Worm (Caenorhabditis elegans) whole organism, early embryonic: Measurements from ENCODE around the gene F13H8.5.

Source experiments
- B0310.2 ChIP-seq: sonication (generic microtip); optimal IDR thresholded peaks from 2 replicates; lab custom pipeline; 2016; ENCODE audit warnings: mild to moderate bottlenecking, missing genetic modification characterization, missing compliant biosample characterization
- F13C5.2 ChIP-seq: sonication (generic microtip); optimal IDR thresholded peaks from 2 replicates; lab custom pipeline; 2017; ENCODE audit warnings: mild to moderate bottlenecking, missing genetic modification characterization, inconsistent platforms, missing compliant biosample characterization
- aly-1 ChIP-seq: sonication (generic microtip); optimal IDR thresholded peaks from 2 replicates; lab custom pipeline; 2016; ENCODE audit warnings: missing genetic modification characterization, missing compliant biosample characterization
- ama-1 ChIP-seq: fragments of 150-350 bp; optimal IDR thresholded peaks from 2 replicates; lab custom pipeline; 2014
- ceh-13 ChIP-seq: fragments of 200-800 bp; sonication (Bioruptor generic); optimal IDR thresholded peaks from 2 replicates; lab custom pipeline; 2018; ENCODE audit warnings: mild to moderate bottlenecking, missing genetic modification characterization, missing compliant biosample characterization
- ceh-36 ChIP-seq: sonication (generic microtip); optimal IDR thresholded peaks from 2 replicates; lab custom pipeline; 2016; ENCODE audit warnings: missing genetic modification characterization, inconsistent platforms, missing compliant biosample characterization
- ets-7 ChIP-seq: sonication (generic microtip); optimal IDR thresholded peaks from 2 replicates; lab custom pipeline; 2016; ENCODE audit warnings: missing genotype, missing genetic modification characterization, missing compliant biosample characterization
- flt-1 ChIP-seq: fragments of 200-800 bp; sonication (Bioruptor generic); IDR thresholded peaks from 2 replicates; pipeline ENCODE4 v1.3.6; 2022; ENCODE audit warnings: missing genetic modification characterization, missing compliant biosample characterization
- hmbx-1 ChIP-seq: sonication (generic microtip); optimal IDR thresholded peaks from 2 replicates; lab custom pipeline; 2016; ENCODE audit warnings: mild to moderate bottlenecking, missing genetic modification characterization, missing compliant biosample characterization
- hmg-4 ChIP-seq: fragments of 200-800 bp; sonication (Bioruptor generic); optimal IDR thresholded peaks from 2 replicates; lab custom pipeline; 2018; ENCODE audit warnings: mild to moderate bottlenecking, missing genetic modification characterization, missing compliant biosample characterization
- hnd-1 ChIP-seq: sonication (generic microtip); optimal IDR thresholded peaks from 2 replicates; lab custom pipeline; 2016; ENCODE audit warnings: missing genetic modification characterization, missing compliant biosample characterization
- pes-1 ChIP-seq: fragments of 200-800 bp; sonication (Bioruptor generic); IDR thresholded peaks from 2 replicates; pipeline ENCODE4 v1.3.6; 2022; ENCODE audit warnings: missing genetic modification reagents, missing genetic modification characterization, missing compliant biosample characterization
- scrt-1 ChIP-seq: fragments of 200-800 bp; sonication (Bioruptor generic); IDR thresholded peaks from 2 replicates; pipeline ENCODE4 v1.3.6; 2022; ENCODE audit warnings: missing genetic modification characterization, missing compliant biosample characterization
- sea-1 ChIP-seq: fragments of 200-800 bp; sonication (Bioruptor generic); conservative IDR thresholded peaks from 2 replicates; pipeline ENCODE4 v1.3.6; 2022; ENCODE audit warnings: missing genetic modification characterization, missing compliant biosample characterization
- tbx-11 ChIP-seq: fragments of 200-800 bp; sonication (Bioruptor generic); IDR thresholded peaks from 2 replicates; pipeline ENCODE4 v1.3.6; 2022; ENCODE audit warnings: missing genetic modification characterization, missing compliant biosample characterization
- tbx-37 ChIP-seq: fragments of 200-800 bp; sonication (Bioruptor generic); conservative IDR thresholded peaks from 2 replicates; pipeline ENCODE4 v1.3.6; 2022; ENCODE audit warnings: missing genetic modification reagents, missing genetic modification characterization, missing compliant biosample characterization
- tra-4 ChIP-seq: sonication (generic microtip); optimal IDR thresholded peaks from 2 replicates; lab custom pipeline; 2017; ENCODE audit warnings: missing genetic modification characterization, missing compliant biosample characterization

Gene F13H8.5

ce11 chrII:6221470-6221869 is 34.5 kb downstream of the F13H8.5 start:
- TF ChIP-seq ama-1 (lab: Kevin White, UChicago) = no peak
- TF ChIP-seq tbx-11 (GFP tag; lab: Robert Waterston, UW) = no peak
- no peak for TF ChIP-seq scrt-1 (GFP tag; lab: Robert Waterston, UW)
- TF ChIP-seq ceh-13 = no peak
- TF ChIP-seq hmbx-1 (tag; lab: Kevin White, UChicago) = no peak
- no peak for TF ChIP-seq tbx-37 (GFP tag; lab: Robert Waterston, UW)
- TF ChIP-seq hnd-1 (tag; lab: Kevin White, UChicago) = no peak
- TF ChIP-seq aly-1 = no peak
- TF ChIP-seq hmg-4 (GFP tag; lab: Kevin White, UChicago) = no peak
- no peak for TF ChIP-seq B0310.2
- no peak for TF ChIP-seq sea-1 (GFP tag; lab: Robert Waterston, UW)
- TF ChIP-seq flt-1 (GFP tag; lab: Robert Waterston, UW) = no peak
- TF ChIP-seq ceh-36 (tag; lab: Kevin White, UChicago) = no peak
- no peak for TF ChIP-seq pes-1 (GFP tag; lab: Robert Waterston, UW)
- no peak for TF ChIP-seq F13C5.2 (tag; lab: Kevin White, UChicago)
- no peak for TF ChIP-seq tra-4 (tag; lab: Kevin White, UChicago)
- TF ChIP-seq ets-7 = no peak

- TF ChIP-seq tra-4 (tag; lab: Kevin White, UChicago) = no peak
- no peak for TF ChIP-seq ama-1 (lab: Kevin White, UChicago)
- TF ChIP-seq sea-1 (GFP tag; lab: Robert Waterston, UW) = no peak
- TF ChIP-seq F13C5.2 (tag; lab: Kevin White, UChicago) = no peak
- TF ChIP-seq aly-1 = no peak
- no peak for TF ChIP-seq hmbx-1 (tag; lab: Kevin White, UChicago)
- no peak for TF ChIP-seq ets-7
- no peak for TF ChIP-seq B0310.2
- no peak for TF ChIP-seq hmg-4 (GFP tag; lab: Kevin White, UChicago)
- no peak for TF ChIP-seq pes-1 (GFP tag; lab: Robert Waterston, UW)
- TF ChIP-seq scrt-1 (GFP tag; lab: Robert Waterston, UW) = no peak
- no peak for TF ChIP-seq hnd-1 (tag; lab: Kevin White, UChicago)
- no peak for TF ChIP-seq ceh-36 (tag; lab: Kevin White, UChicago)
- no peak for TF ChIP-seq ceh-13
- no peak for TF ChIP-seq tbx-11 (GFP tag; lab: Robert Waterston, UW)
These were observed 36.6 kb downstream of the F13H8.5 start, which contains the start of gene mks-2 for ce11 chrII:6219346-6219745. Gene mks-2 (minus strand): TSS chrII:6219446.

- TF ChIP-seq ceh-13 (no peak), ceh-36 (tag; lab: Kevin White, UChicago) (no peak), hmbx-1 (tag; lab: Kevin White, UChicago) (no peak)
These were observed 47.8 kb downstream of the F13H8.5 start, which contains the start of gene daf-37 for ce11 chrII:6208116-6208515. Gene daf-37 (minus strand): TSS chrII:6208216.

- TF ChIP-seq ama-1 (lab: Kevin White, UChicago) = no peak
- TF ChIP-seq B0310.2 = no peak
- no peak for TF ChIP-seq flt-1 (GFP tag; lab: Robert Waterston, UW)
- TF ChIP-seq pes-1 (GFP tag; lab: Robert Waterston, UW) = no peak
- TF ChIP-seq F13C5.2 (tag; lab: Kevin White, UChicago) = no peak
- TF ChIP-seq ceh-13 = no peak
These were observed 48.7 kb downstream of the F13H8.5 start for ce11 chrII:6207252-6207651.

ce11 chrII:6202910-6203309 is 53.0 kb downstream of the F13H8.5 start, which contains the start of gene C30B5.17:
Gene C30B5.17 (minus strand): TSS chrII:6203010.
- TF ChIP-seq tra-4 (tag; lab: Kevin White, UChicago) (no peak), tbx-11 (GFP tag; lab: Robert Waterston, UW) (no peak), F13C5.2 (tag; lab: Kevin White, UChicago) (no peak), pes-1 (GFP tag; lab: Robert Waterston, UW) (no peak), ama-1 (lab: Kevin White, UChicago) (no peak), hnd-1 (tag; lab: Kevin White, UChicago) (no peak), ceh-13 (no peak), tbx-37 (GFP tag; lab: Robert Waterston, UW) (no peak), aly-1 (no peak), B0310.2 (no peak), scrt-1 (GFP tag; lab: Robert Waterston, UW) (no peak), sea-1 (GFP tag; lab: Robert Waterston, UW) (no peak), hmg-4 (GFP tag; lab: Kevin White, UChicago) (no peak), ets-7 (no peak), hmbx-1 (tag; lab: Kevin White, UChicago) (no peak), ceh-36 (tag; lab: Kevin White, UChicago) (no peak), flt-1 (GFP tag; lab: Robert Waterston, UW) (no peak)
